Fruit fly (Drosophila melanogaster): ENCODE results near the gene CG7246.
A peak's percentile ranks its signal among the peaks of the same experiment; 100 is the strongest.

Gene CG7246

dm6 chrX:9109072-9109844 is 28.4 kb upstream of the CG7246 start (continued):
- TF ChIP-seq slp2 (GFP tag; optimal IDR thresholded peaks at IDR 0.05) (no peak), CG33557 (GFP tag; optimal IDR thresholded peaks at IDR 0.05) (peak; percentile 28), maf-S (GFP tag; optimal IDR thresholded peaks at IDR 0.05) (peak; percentile 52), CG7839 (tag; optimal IDR thresholded peaks at IDR 0.05) (peak; percentile 69), CG4617 (GFP tag; optimal IDR thresholded peaks at IDR 0.05; ENCODE audit: borderline replicate concordance) (peak; percentile 53), D19B (GFP tag; optimal IDR thresholded peaks at IDR 0.05) (peak; percentile 28), CG7928 (GFP tag; optimal IDR thresholded peaks at IDR 0.05) (no peak), bab2 (GFP tag; optimal IDR thresholded peaks at IDR 0.05) (peak; percentile 52), crc (GFP tag; optimal IDR thresholded peaks at IDR 0.05) (no peak), CG13123 (GFP tag; optimal IDR thresholded peaks at IDR 0.05) (no peak), CG4404 (GFP tag; IDR thresholded peaks at IDR 0.05) (peak; percentile 45), Optix (GFP tag; IDR thresholded peaks at IDR 0.05) (peak; percentile 41; the same call in 1 of the 3 replicates), CG2712 (tag; optimal IDR thresholded peaks at IDR 0.05) (peak; percentile 62), CG10274 (GFP tag; optimal IDR thresholded peaks at IDR 0.05) (no peak), H15 (GFP tag; IDR thresholded peaks at IDR 0.05) (no peak), Side (GFP tag; optimal IDR thresholded peaks at IDR 0.05) (no peak), CG15601 (tag; optimal IDR thresholded peaks at IDR 0.05) (peak; percentile 31), unpg (GFP tag; optimal IDR thresholded peaks at IDR 0.05) (peak; percentile 51), crp (GFP tag; optimal IDR thresholded peaks at IDR 0.05) (peak in 1 of 2 experiments; percentile 18), CG14441 (GFP tag; IDR thresholded peaks at IDR 0.05) (peak; percentile 52; the same call in 1 of the 2 replicates), CG16779 (GFP tag; IDR thresholded peaks at IDR 0.05) (no peak), CG42726 (GFP tag; IDR thresholded peaks at IDR 0.05; ENCODE audit: partially characterized antibody) (no peak), Hey (tag; optimal IDR thresholded peaks at IDR 0.05) (no peak), CG7745 (tag; optimal IDR thresholded peaks at IDR 0.05) (no peak), slou (GFP tag; optimal IDR thresholded peaks at IDR 0.05) (no peak), CG5953 (GFP tag; IDR thresholded peaks at IDR 0.05) (no peak), CG31441 (GFP tag; IDR thresholded peaks at IDR 0.05) (peak; percentile 38; the same call in 1 of the 2 replicates), CG17829 (tag; optimal IDR thresholded peaks at IDR 0.05) (peak; percentile 48), CG8924 (tag; optimal IDR thresholded peaks at IDR 0.05) (peak; percentile 61), CG17568 (GFP tag; optimal IDR thresholded peaks at IDR 0.05) (peak; percentile 21), CG8290 (GFP tag; optimal IDR thresholded peaks at IDR 0.05) (no peak), CG8290 (tag; optimal IDR thresholded peaks at IDR 0.05) (peak; percentile 12 to 63), CG11504 (tag; optimal IDR thresholded peaks at IDR 0.05) (no peak), CG7271 (tag; optimal IDR thresholded peaks at IDR 0.05) (no peak), CG11247 (GFP tag; IDR thresholded peaks at IDR 0.05) (no peak), Lhr (GFP tag; optimal IDR thresholded peaks at IDR 0.05) (peak; percentile 61), Six4 (GFP tag; optimal IDR thresholded peaks at IDR 0.05) (peak; percentile 41), CG14667 (GFP tag; IDR thresholded peaks at IDR 0.05) (peak; percentile 13; the same call in 1 of the 2 replicates), Ets65A (GFP tag) (peak; percentile 54), CG17802 (tag; optimal IDR thresholded peaks at IDR 0.05) (peak; percentile 30), btn (GFP tag; optimal IDR thresholded peaks at IDR 0.05) (no peak), CG12744 (GFP tag; optimal IDR thresholded peaks at IDR 0.05) (peak; percentile 22), Adf1 (GFP tag; IDR thresholded peaks at IDR 0.05) (no peak), CG9876 (GFP tag; optimal IDR thresholded peaks at IDR 0.05) (no peak), BEAF-32 (GFP tag; optimal IDR thresholded peaks at IDR 0.05) (peak; percentile 38), sob (GFP tag; IDR thresholded peaks at IDR 0.05) (peak; percentile 38; the same call in 1 of the 2 replicates), CkIIα-i1 (GFP tag; IDR thresholded peaks at IDR 0.05) (no peak), tll (GFP tag; optimal IDR thresholded peaks at IDR 0.05) (peak in 1 of 2 experiments; percentile 70), Dip3 (GFP tag; optimal IDR thresholded peaks at IDR 0.05) (peak; percentile 61)
